Fruit fly (Drosophila melanogaster) whole organism: ENCODE data around the gene CG13465.

ENCODE experiments used
- CG8478 ChIP-seq: fragments of >200 bp; optimal IDR thresholded peaks from 2 replicates; lab custom pipeline; 2018; ENCODE audit warnings: inconsistent platforms
- EcR ChIP-seq, 2 experiments: fragments of >200 bp; optimal IDR thresholded peaks; 2 replicates each; lab custom pipeline; 2017; ENCODE audit warnings: missing biosample characterization in 2 of 2, missing genetic modification characterization in 2 of 2, missing genetic modification reagents in 2 of 2
- pan ChIP-seq: fragments of >200 bp; optimal IDR thresholded peaks from 2 replicates; lab custom pipeline; 2017
- psq ChIP-seq: fragments of >200 bp; optimal IDR thresholded peaks from 2 replicates; lab custom pipeline; 2017
- usp ChIP-seq: fragments of >200 bp; optimal IDR thresholded peaks from 2 replicates; lab custom pipeline; 2017; ENCODE audit warnings: missing biosample characterization, missing genetic modification characterization, mixed read lengths

DNA sequence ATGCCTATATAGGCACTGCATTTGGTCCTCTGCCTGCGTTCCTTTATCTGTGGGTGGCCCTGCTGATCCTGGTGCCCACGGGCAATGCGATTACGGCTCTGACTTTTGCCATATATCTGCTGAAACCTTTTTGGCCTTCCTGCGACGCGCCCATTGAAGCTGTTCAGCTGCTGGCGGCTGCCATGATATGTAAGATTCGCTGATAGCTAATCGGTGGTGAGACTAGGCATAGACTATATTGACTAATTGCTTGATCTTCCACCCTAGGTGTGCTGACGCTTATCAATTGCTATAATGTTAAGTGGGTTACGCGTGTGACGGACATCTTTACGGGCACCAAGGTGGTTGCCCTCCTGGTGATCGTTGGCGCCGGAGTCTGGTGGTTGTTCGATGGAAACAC is 45.7 kb upstream of the CG13465 start:
- no peak for TF ChIP-seq usp (GFP tag; lab: Kevin White, UChicago)
- TF ChIP-seq pan (lab: Kevin White, UChicago), result no peak
- no peak for TF ChIP-seq EcR (GFP tag; optimal IDR thresholded peaks at IDR 0.05; lab: Kevin White, UChicago)
- no peak for TF ChIP-seq CG8478 (lab: Kevin White, UChicago)
- no peak for TF ChIP-seq psq (lab: Kevin White, UChicago)
